Worm (Caenorhabditis elegans) whole organism, mixed stage, embryonic: ENCODE data around the gene D2045.5.

Experiments
- M03D4.4 ChIP-seq: sonication (generic microtip); optimal IDR thresholded peaks from 2 replicates; lab custom pipeline; 2017; ENCODE audit warnings: mild to moderate bottlenecking, missing genetic modification characterization, missing compliant biosample characterization
- bed-3 ChIP-seq: fragments of 200-800 bp; sonication (Bioruptor generic); optimal IDR thresholded peaks from 3 replicates; lab custom pipeline; 2018; ENCODE audit warnings: mild to moderate bottlenecking, missing genetic modification characterization, moderate library complexity, missing compliant biosample characterization
- blmp-1 ChIP-seq: fragments of 150-350 bp; optimal IDR thresholded peaks from 2 replicates; lab custom pipeline; 2014; ENCODE audit warnings: missing biosample characterization, missing genetic modification characterization
- ceh-39 ChIP-seq: fragments of 150-350 bp; optimal IDR thresholded peaks from 2 replicates; lab custom pipeline; 2014; ENCODE audit warnings: missing biosample characterization, missing genetic modification characterization
- ceh-43 ChIP-seq: fragments of 200-800 bp; sonication (Bioruptor generic); optimal IDR thresholded peaks from 2 replicates; lab custom pipeline; 2018; ENCODE audit warnings: mild to moderate bottlenecking, missing genetic modification characterization, moderate library complexity, missing compliant biosample characterization
- ceh-83 ChIP-seq: fragments of 200-800 bp; sonication (Bioruptor generic); optimal IDR thresholded peaks from 2 replicates; lab custom pipeline; 2018; ENCODE audit warnings: mild to moderate bottlenecking, missing genetic modification characterization, missing compliant biosample characterization
- ces-1 ChIP-seq: fragments of 150-350 bp; optimal IDR thresholded peaks from 2 replicates; lab custom pipeline; 2014; ENCODE audit warnings: missing biosample characterization, missing genetic modification reagents, missing genetic modification characterization
- cnd-1 ChIP-seq: fragments of 200-800 bp; sonication (Bioruptor generic); optimal IDR thresholded peaks from 2 replicates; lab custom pipeline; 2018; ENCODE audit warnings: mild to moderate bottlenecking, missing genetic modification characterization, missing compliant biosample characterization
- drap-1 ChIP-seq: fragments of 200-800 bp; sonication (Bioruptor generic); optimal IDR thresholded peaks from 3 replicates; lab custom pipeline; 2018; ENCODE audit warnings: mild to moderate bottlenecking, missing genetic modification characterization, missing compliant biosample characterization
- elt-1 ChIP-seq: sonication (generic microtip); optimal IDR thresholded peaks from 2 replicates; lab custom pipeline; 2017; ENCODE audit warnings: missing genetic modification characterization, mild to moderate bottlenecking, missing compliant biosample characterization, antibody characterized with exemption, moderate library complexity, borderline replicate concordance; ENCODE audit not compliant: insufficient read depth
- elt-3 ChIP-seq: fragments of 150-350 bp; optimal IDR thresholded peaks from 2 replicates; lab custom pipeline; 2014; ENCODE audit warnings: missing biosample characterization, missing genetic modification characterization
- flh-1 ChIP-seq: fragments of 200-800 bp; sonication (Bioruptor generic); optimal IDR thresholded peaks from 2 replicates; lab custom pipeline; 2018; ENCODE audit warnings: mild to moderate bottlenecking, missing genetic modification characterization, moderate library complexity, missing compliant biosample characterization
- ham-2 ChIP-seq: fragments of 200-800 bp; sonication (Bioruptor generic); optimal IDR thresholded peaks from 2 replicates; lab custom pipeline; 2018; ENCODE audit warnings: mild to moderate bottlenecking, missing genetic modification characterization, missing compliant biosample characterization
- hlh-1 ChIP-seq: fragments of 150-350 bp; optimal IDR thresholded peaks from 2 replicates; lab custom pipeline; 2014; ENCODE audit warnings: missing biosample characterization, missing genetic modification reagents, missing genetic modification characterization
- lin-13 ChIP-seq: fragments of 150-350 bp; optimal IDR thresholded peaks from 2 replicates; lab custom pipeline; 2014; ENCODE audit warnings: missing biosample characterization, missing genetic modification characterization
- lin-32 ChIP-seq: fragments of 200-800 bp; sonication (Bioruptor generic); optimal IDR thresholded peaks from 2 replicates; lab custom pipeline; 2018; ENCODE audit warnings: mild to moderate bottlenecking, missing genetic modification characterization, missing compliant biosample characterization
- lsy-2 ChIP-seq: fragments of 150-350 bp; optimal IDR thresholded peaks from 2 replicates; lab custom pipeline; 2014; ENCODE audit warnings: missing biosample characterization, missing genetic modification characterization
- mab-5 ChIP-seq: fragments of 150-350 bp; optimal IDR thresholded peaks from 2 replicates; lab custom pipeline; 2014; ENCODE audit warnings: missing biosample characterization, missing genetic modification characterization
- mep-1 ChIP-seq: fragments of 150-350 bp; optimal IDR thresholded peaks from 2 replicates; lab custom pipeline; 2017; ENCODE audit warnings: missing biosample characterization, missing genetic modification reagents, missing genetic modification characterization, inconsistent platforms
- mls-2 ChIP-seq: sonication (generic microtip); optimal IDR thresholded peaks from 2 replicates; lab custom pipeline; 2016; ENCODE audit warnings: mild to moderate bottlenecking, missing genetic modification characterization, moderate library complexity, missing compliant biosample characterization
- nhr-12 ChIP-seq: fragments of 150-350 bp; optimal IDR thresholded peaks from 2 replicates; lab custom pipeline; 2014; ENCODE audit warnings: missing biosample characterization, missing genetic modification characterization
- nhr-2 ChIP-seq: fragments of 150-350 bp; optimal IDR thresholded peaks from 2 replicates; lab custom pipeline; 2014; ENCODE audit warnings: missing biosample characterization, missing genetic modification characterization
- nhr-237 ChIP-seq: fragments of 150-350 bp; optimal IDR thresholded peaks from 2 replicates; lab custom pipeline; 2014; ENCODE audit warnings: missing biosample characterization, missing genetic modification characterization
- nhr-28 ChIP-seq: fragments of 150-350 bp; optimal IDR thresholded peaks from 2 replicates; lab custom pipeline; 2014; ENCODE audit warnings: missing biosample characterization, missing genetic modification characterization
- nhr-76 ChIP-seq: sonication (generic microtip); optimal IDR thresholded peaks from 2 replicates; lab custom pipeline; 2017; ENCODE audit warnings: missing biosample characterization, missing genetic modification characterization
- pha-4 ChIP-seq: fragments of 150-350 bp; optimal IDR thresholded peaks from 2 replicates; lab custom pipeline; 2018; ENCODE audit warnings: missing biosample characterization, missing genetic modification reagents, missing genetic modification characterization
- sem-2 ChIP-seq: fragments of 200-800 bp; sonication (Bioruptor generic); optimal IDR thresholded peaks from 2 replicates; lab custom pipeline; 2018; ENCODE audit warnings: mild to moderate bottlenecking, missing genetic modification characterization, missing compliant biosample characterization
- snpc-4 ChIP-seq: fragments of 150-350 bp; optimal IDR thresholded peaks from 2 replicates; lab custom pipeline; 2014; ENCODE audit warnings: missing biosample characterization, missing genetic modification characterization
- sptf-1 ChIP-seq: sonication (generic microtip); optimal IDR thresholded peaks from 2 replicates; lab custom pipeline; 2017; ENCODE audit warnings: mild to moderate bottlenecking, missing genetic modification characterization, moderate library complexity, missing compliant biosample characterization
- tbx-8 ChIP-seq: fragments of 200-800 bp; sonication (Bioruptor generic); optimal IDR thresholded peaks from 2 replicates; lab custom pipeline; 2018; ENCODE audit warnings: mild to moderate bottlenecking, missing genetic modification characterization, moderate library complexity, missing compliant biosample characterization
- unc-120 ChIP-seq: sonication (generic microtip); optimal IDR thresholded peaks from 2 replicates; lab custom pipeline; 2017; ENCODE audit warnings: missing genetic modification characterization, missing compliant biosample characterization; ENCODE audit not compliant: poor library complexity, severe bottlenecking
- unc-39 ChIP-seq: fragments of 150-350 bp; optimal IDR thresholded peaks from 2 replicates; lab custom pipeline; 2014; ENCODE audit warnings: missing biosample characterization, missing genetic modification characterization
- unc-62 ChIP-seq: fragments of 150-350 bp; optimal IDR thresholded peaks from 2 replicates; lab custom pipeline; 2014; ENCODE audit warnings: missing biosample characterization, missing genetic modification reagents, missing genetic modification characterization
- zip-8 ChIP-seq: fragments of 150-350 bp; optimal IDR thresholded peaks from 2 replicates; lab custom pipeline; 2014; ENCODE audit warnings: missing biosample characterization, missing genetic modification characterization
- ztf-11 ChIP-seq: fragments of 150-350 bp; optimal IDR thresholded peaks from 2 replicates; lab custom pipeline; 2014; ENCODE audit warnings: missing biosample characterization, missing genetic modification characterization

Gene D2045.5

ce11 chrIII:10470927-10471326 is 1.5 kb upstream of the D2045.5 start, which contains the start of gene cul-1:
Gene cul-1 (plus strand): TSS chrIII:10471237.
- peak; percentile 43 for TF ChIP-seq hlh-1 (tag; lab: Kevin White, UChicago)
- TF ChIP-seq lin-32 (GFP tag; lab: Kevin White, UChicago), result no peak

- TF ChIP-seq M03D4.4 (tag; lab: Kevin White, UChicago), result no peak
- TF ChIP-seq pha-4 (tag; lab: Kevin White, UChicago), result no peak
- no peak for TF ChIP-seq mab-5 (tag; lab: Kevin White, UChicago)
- TF ChIP-seq ceh-43 (GFP tag; lab: Kevin White, UChicago), result no peak
- TF ChIP-seq sptf-1 (tag; lab: Kevin White, UChicago), result no peak
- TF ChIP-seq snpc-4 (tag; lab: Kevin White, UChicago), result no peak
- no peak for TF ChIP-seq nhr-237
- no peak for TF ChIP-seq unc-62
- TF ChIP-seq unc-120 (tag; lab: Kevin White, UChicago), result no peak
- TF ChIP-seq ces-1 (GFP tag; lab: Kevin White, UChicago), result no peak
- no peak for TF ChIP-seq ceh-39 (tag; lab: Kevin White, UChicago)
- no peak for TF ChIP-seq unc-39 (tag; lab: Kevin White, UChicago)
- TF ChIP-seq nhr-76 (tag; lab: Kevin White, UChicago), result no peak
- no peak for TF ChIP-seq ham-2
Measured at ce11 chrIII:10464455-10464854, 5.0 kb downstream of the D2045.5 start.

ce11 chrIII:10463653-10464052 is 5.8 kb downstream of the D2045.5 start:
- peak; percentile 6 for TF ChIP-seq ham-2
- TF ChIP-seq lin-32 (GFP tag; lab: Kevin White, UChicago), result no peak

ce11 chrIII:10462935-10463548 is 6.4 kb downstream of the D2045.5 start:
- TF ChIP-seq drap-1 (no peak), tbx-8 (GFP tag; lab: Kevin White, UChicago) (no peak), nhr-76 (tag; lab: Kevin White, UChicago) (no peak), unc-62 (no peak), blmp-1 (tag; lab: Kevin White, UChicago) (no peak), flh-1 (no peak), mls-2 (no peak), ceh-83 (GFP tag; lab: Kevin White, UChicago) (no peak), elt-1 (no peak), nhr-237 (no peak)

ce11 chrIII:10461164-10461546 is 8.3 kb downstream of the D2045.5 start, which contains the start of gene atx-2:
Gene atx-2 (plus strand): TSS chrIII:10461389.
- peak; percentile 66 for TF ChIP-seq nhr-237
- TF ChIP-seq M03D4.4 (tag; lab: Kevin White, UChicago), result peak; percentile 98
- peak; percentile 34 for TF ChIP-seq ces-1 (GFP tag; lab: Kevin White, UChicago)
- TF ChIP-seq ceh-39 (tag; lab: Kevin White, UChicago), result peak; percentile 54
- peak; percentile 76 for TF ChIP-seq mep-1
- peak; percentile 92 for TF ChIP-seq elt-1
- peak; percentile 96 for TF ChIP-seq ham-2
- peak; percentile 93 for TF ChIP-seq flh-1
- TF ChIP-seq ztf-11 (tag; lab: Kevin White, UChicago), result peak; percentile 100
- peak; percentile 90 for TF ChIP-seq tbx-8 (GFP tag; lab: Kevin White, UChicago)
- peak; percentile 92 for TF ChIP-seq hlh-1 (tag; lab: Kevin White, UChicago)
- peak; percentile 81 for TF ChIP-seq unc-62
- peak; percentile 98 for TF ChIP-seq nhr-76 (tag; lab: Kevin White, UChicago)
- TF ChIP-seq cnd-1, result peak; percentile 98
- TF ChIP-seq sem-2 (GFP tag; lab: Kevin White, UChicago), result peak; percentile 95
- peak; percentile 98 for TF ChIP-seq unc-120 (tag; lab: Kevin White, UChicago)
- peak; percentile 99 for TF ChIP-seq sptf-1 (tag; lab: Kevin White, UChicago)
- TF ChIP-seq bed-3 (GFP tag; lab: Kevin White, UChicago), result peak; percentile 96
- TF ChIP-seq lsy-2 (tag; lab: Kevin White, UChicago), result peak; percentile 68
- TF ChIP-seq lin-13 (tag; lab: Kevin White, UChicago), result peak; percentile 95
- no peak for TF ChIP-seq zip-8
- peak; percentile 93 for TF ChIP-seq ceh-83 (GFP tag; lab: Kevin White, UChicago)
- peak; percentile 99 for TF ChIP-seq drap-1
- TF ChIP-seq blmp-1 (tag; lab: Kevin White, UChicago), result peak; percentile 91
- TF ChIP-seq lin-32 (GFP tag; lab: Kevin White, UChicago), result peak; percentile 97
- TF ChIP-seq nhr-28 (tag; lab: Kevin White, UChicago), result peak; percentile 74
- TF ChIP-seq mab-5 (tag; lab: Kevin White, UChicago), result peak; percentile 62
- TF ChIP-seq snpc-4 (tag; lab: Kevin White, UChicago), result no peak
- TF ChIP-seq unc-39 (tag; lab: Kevin White, UChicago), result peak; percentile 100
- TF ChIP-seq nhr-12 (tag; lab: Kevin White, UChicago), result peak; percentile 100
- peak; percentile 100 for TF ChIP-seq mls-2
- TF ChIP-seq elt-3 (tag; lab: Kevin White, UChicago), result peak; percentile 80
- TF ChIP-seq pha-4 (tag; lab: Kevin White, UChicago), result peak; percentile 91
- TF ChIP-seq ceh-43 (GFP tag; lab: Kevin White, UChicago), result peak; percentile 97
- TF ChIP-seq nhr-2, result no peak
- TF ChIP-seq, all 35 proteins: peak for 32
